Fruit fly (Drosophila melanogaster) whole organism, embryonic: ENCODE data around the gene CG17781.

Experiments used
- Blimp-1 ChIP-seq: fragments of 200-800 bp; sonication (Bioruptor generic); optimal IDR thresholded peaks from 3 replicates; lab custom pipeline; 2018; ENCODE audit warnings: missing biosample characterization, missing genetic modification characterization, mild to moderate bottlenecking, moderate library complexity, missing genetic modification reagents
- CG1024 ChIP-seq: fragments of 200-800 bp; sonication (Bioruptor generic); IDR thresholded peaks from 2 replicates; pipeline ENCODE4 v1.3.6; 2022; ENCODE audit warnings: missing biosample characterization, missing genetic modification characterization
- CG10267 ChIP-seq: fragments of 200-800 bp; sonication (Bioruptor generic); optimal IDR thresholded peaks from 2 replicates; lab custom pipeline; 2018; ENCODE audit warnings: missing biosample characterization, mild to moderate bottlenecking, missing genetic modification characterization, moderate library complexity
- CG13624 ChIP-seq: fragments of 200-800 bp; sonication (Bioruptor generic); optimal IDR thresholded peaks from 2 replicates; lab custom pipeline; 2016; ENCODE audit warnings: missing biosample characterization, missing genetic modification characterization
- CG15514 ChIP-seq: fragments of 200-800 bp; sonication (Bioruptor generic); optimal IDR thresholded peaks from 3 replicates; lab custom pipeline; 2017; ENCODE audit warnings: missing biosample characterization, missing genetic modification characterization, mild to moderate bottlenecking, moderate library complexity, missing genetic modification reagents
- CG17186 ChIP-seq: fragments of 200-800 bp; sonication (Bioruptor generic); optimal IDR thresholded peaks from 3 replicates; lab custom pipeline; 2017; ENCODE audit warnings: missing biosample characterization, missing genetic modification reagents, missing genetic modification characterization
- CG18011 ChIP-seq: fragments of 200-800 bp; sonication (Bioruptor generic); optimal IDR thresholded peaks from 2 replicates; lab custom pipeline; 2017; ENCODE audit warnings: missing biosample characterization, missing genetic modification characterization, mild to moderate bottlenecking, moderate library complexity, missing genotype
- CG3407 ChIP-seq: fragments of 200-800 bp; sonication (Bioruptor generic); optimal IDR thresholded peaks from 2 replicates; lab custom pipeline; 2018; ENCODE audit warnings: missing biosample characterization, mild to moderate bottlenecking, missing genetic modification characterization
- CG5953 ChIP-seq: fragments of 200-800 bp; sonication (Bioruptor generic); IDR thresholded peaks from 2 replicates; pipeline ENCODE4 v1.3.6; 2022; ENCODE audit warnings: missing biosample characterization, missing genetic modification characterization
- CG6254 ChIP-seq: fragments of 200-800 bp; sonication (Bioruptor generic); optimal IDR thresholded peaks from 3 replicates; lab custom pipeline; 2017; ENCODE audit warnings: mild to moderate bottlenecking, missing biosample characterization, missing genetic modification reagents, missing genetic modification characterization
- CG9797 ChIP-seq: fragments of 200-800 bp; sonication (Bioruptor generic); optimal IDR thresholded peaks from 3 replicates; lab custom pipeline; 2018; ENCODE audit warnings: missing biosample characterization, mild to moderate bottlenecking, missing genetic modification characterization
- CG9932 ChIP-seq: fragments of 200-800 bp; sonication (Bioruptor generic); IDR thresholded peaks from 2 replicates; pipeline ENCODE4 v1.3.6; 2022; ENCODE audit warnings: missing biosample characterization, missing genetic modification characterization
- Dll ChIP-seq: fragments of 200-800 bp; sonication (Bioruptor generic); IDR thresholded peaks from 4 replicates; pipeline ENCODE4 v1.3.6; 2022; ENCODE audit warnings: missing biosample characterization, missing genetic modification characterization; ENCODE audit not compliant: partially characterized antibody
- H15 ChIP-seq: fragments of 200-800 bp; sonication (Bioruptor generic); IDR thresholded peaks from 3 replicates; pipeline ENCODE4 v1.3.6; 2022; ENCODE audit warnings: missing biosample characterization, missing genetic modification characterization
- NC2β ChIP-seq: fragments of 200-800 bp; sonication (Bioruptor generic); optimal IDR thresholded peaks from 2 replicates; lab custom pipeline; 2016; ENCODE audit warnings: missing biosample characterization, missing genetic modification characterization
- Rfx ChIP-seq: fragments of 200-800 bp; sonication (Bioruptor generic); IDR thresholded peaks from 2 replicates; pipeline ENCODE4 v1.3.6; 2022; ENCODE audit warnings: missing biosample characterization, missing genetic modification characterization
- cg ChIP-seq: fragments of 200-800 bp; sonication (Bioruptor generic); optimal IDR thresholded peaks from 3 replicates; lab custom pipeline; 2019; ENCODE audit warnings: missing biosample characterization, mild to moderate bottlenecking, missing genetic modification characterization, moderate library complexity
- corto ChIP-seq: fragments of 200-800 bp; sonication (Bioruptor generic); optimal IDR thresholded peaks from 2 replicates; lab custom pipeline; 2016; ENCODE audit warnings: missing biosample characterization, mild to moderate bottlenecking, missing genetic modification characterization, moderate library complexity
- crp ChIP-seq, 2 experiments: fragments of 200-800 bp; sonication (Bioruptor generic); optimal IDR thresholded peaks; 2 replicates in 1 of 2; 3 replicates in 1 of 2; lab custom pipeline; 2017; ENCODE audit warnings: missing biosample characterization in 2 of 2, missing genetic modification characterization in 2 of 2, mild to moderate bottlenecking in 1 of 2, moderate library complexity in 1 of 2
- lbe ChIP-seq: fragments of 200-800 bp; sonication (Bioruptor generic); optimal IDR thresholded peaks from 2 replicates; lab custom pipeline; 2016; ENCODE audit warnings: missing biosample characterization, mild to moderate bottlenecking, missing genetic modification characterization
- org-1 ChIP-seq: fragments of 200-800 bp; sonication (Bioruptor generic); optimal IDR thresholded peaks from 2 replicates; lab custom pipeline; 2017; ENCODE audit warnings: missing biosample characterization, missing genetic modification characterization
- prd ChIP-seq, 3 experiments: fragments of >200 bp in 2 of 3; fragments of 200-800 bp in 1 of 3; sonication (Bioruptor generic) in 1 of 3; optimal IDR thresholded peaks in 2 of 3; IDR thresholded peaks in 1 of 3; 2 replicates in 2 of 3; 3 replicates in 1 of 3; pipeline versions ENCODE4 v1.3.6 to Lab custom; 2017 to 2022; ENCODE audit warnings: missing biosample characterization in 1 of 3, missing genetic modification characterization in 1 of 3
- sens-2 ChIP-seq: fragments of 200-800 bp; sonication (Bioruptor generic); IDR thresholded peaks from 2 replicates; pipeline ENCODE4 v1.3.6; 2022; ENCODE audit warnings: missing biosample characterization, missing genetic modification characterization
- zf30C ChIP-seq: fragments of 200-800 bp; sonication (Bioruptor generic); optimal IDR thresholded peaks from 3 replicates; lab custom pipeline; 2018; ENCODE audit warnings: missing biosample characterization, mild to moderate bottlenecking, missing genetic modification characterization
- zfh1 ChIP-seq: fragments of 200-800 bp; sonication (Bioruptor generic); IDR thresholded peaks from 3 replicates; pipeline ENCODE4 v1.3.6; 2022; ENCODE audit warnings: missing biosample characterization, missing genetic modification characterization

The CG17781 gene

dm6 chr3R:24333182-24333808 lies 42.2 kb downstream of the CG17781 start, which contains the start of the genes Rrp5 and Dis3 (continued):
- TF ChIP-seq org-1 (GFP tag; lab: Kevin White, UChicago) (no peak), Rfx (GFP tag; lab: Robert Waterston, UW) (peak; percentile 73), CG3407 (no peak), Dll (GFP tag; lab: Robert Waterston, UW) (0 out of 4 replicates have a peak, but pooled peaks have one; percentile 17), CG1024 (GFP tag; lab: Robert Waterston, UW) (peak; percentile 91), crp (GFP tag; optimal IDR thresholded peaks at IDR 0.05; lab: Kevin White, UChicago) (peak in 1 of 2 experiments; percentile 66), cg (GFP tag; lab: Kevin White, UChicago) (no peak), CG15514 (GFP tag; lab: Kevin White, UChicago) (peak; percentile 85), CG18011 (no peak), lbe (GFP tag; lab: Kevin White, UChicago) (no peak), H15 (0 out of 3 replicates have a peak, but pooled peaks have one; percentile 35), NC2β (GFP tag; lab: Kevin White, UChicago) (peak; percentile 59), CG17186 (peak; percentile 87), Blimp-1 (no peak), corto (GFP tag; lab: Kevin White, UChicago) (no peak), CG9797 (GFP tag; lab: Kevin White, UChicago) (peak; percentile 83), CG5953 (GFP tag; lab: Robert Waterston, UW) (peak; percentile 17; the same call in 1 of the 2 replicates), CG9932 (GFP tag; lab: Robert Waterston, UW) (peak; percentile 77), CG6254 (GFP tag; lab: Kevin White, UChicago) (peak; percentile 98), sens-2 (GFP tag; lab: Robert Waterston, UW) (peak; percentile 52), CG10267 (tag; lab: Kevin White, UChicago) (no peak), prd (optimal IDR thresholded peaks at IDR 0.05; lab: Kevin White, UChicago) (no peak), prd (GFP tag; IDR thresholded peaks at IDR 0.05; lab: Robert Waterston, UW) (peak; percentile 49; the same call in 1 of the 3 replicates), zf30C (GFP tag; lab: Kevin White, UChicago) (no peak), CG13624 (peak; percentile 53), zfh1 (GFP tag; lab: Robert Waterston, UW) (peak; percentile 44; the same call in 2 of the 3 replicates)
- TF ChIP-seq, all 482 proteins: peak for 158
